Fruit fly (Drosophila melanogaster) whole organism, embryonic: Measurements from ENCODE around the gene PLCXD.

Experiments
- Aef1 ChIP-seq: fragments of 200-800 bp; sonication (Bioruptor generic); IDR thresholded peaks from 3 replicates; pipeline ENCODE4 v1.3.6; 2022; ENCODE audit warnings: missing biosample characterization, missing genetic modification characterization
- Atf3 ChIP-seq: fragments of 200-800 bp; sonication (Bioruptor generic); optimal IDR thresholded peaks from 3 replicates; lab custom pipeline; 2016; ENCODE audit warnings: missing biosample characterization, missing genetic modification characterization
- Awh ChIP-seq: fragments of 200-800 bp; sonication (Bioruptor generic); IDR thresholded peaks from 2 replicates; pipeline ENCODE4, ENCODE4 v1.3.6; 2022; ENCODE audit warnings: missing biosample characterization, missing genetic modification characterization
- B-H1 ChIP-seq: fragments of 200-800 bp; sonication (Bioruptor generic); IDR thresholded peaks from 3 replicates; pipeline ENCODE4 v1.3.6; 2022; ENCODE audit warnings: missing biosample characterization, missing genetic modification characterization
- CG10462 ChIP-seq: fragments of 200-800 bp; sonication (Bioruptor generic); optimal IDR thresholded peaks from 2 replicates; lab custom pipeline; 2016; ENCODE audit warnings: missing biosample characterization, missing genetic modification characterization
- CG12942 ChIP-seq: fragments of 200-800 bp; sonication (Bioruptor generic); optimal IDR thresholded peaks from 3 replicates; lab custom pipeline; 2016; ENCODE audit warnings: missing biosample characterization, missing genetic modification characterization
- CG14014 ChIP-seq: fragments of 200-800 bp; sonication (Bioruptor generic); IDR thresholded peaks from 2 replicates; pipeline ENCODE4 v1.3.6; 2022; ENCODE audit warnings: missing biosample characterization, missing genetic modification characterization
- CG15073 ChIP-seq: fragments of 200-800 bp; sonication (Bioruptor generic); optimal IDR thresholded peaks from 2 replicates; lab custom pipeline; 2016; ENCODE audit warnings: missing biosample characterization, missing genetic modification characterization
- CG16863 ChIP-seq: fragments of 200-800 bp; sonication (Bioruptor generic); optimal IDR thresholded peaks from 3 replicates; lab custom pipeline; 2016; ENCODE audit warnings: missing biosample characterization, missing genetic modification characterization
- CG18476 ChIP-seq: fragments of 200-800 bp; sonication (Bioruptor generic); optimal IDR thresholded peaks from 2 replicates; lab custom pipeline; 2016; ENCODE audit warnings: missing biosample characterization, mild to moderate bottlenecking, missing genetic modification characterization
- CG2129 ChIP-seq: fragments of 200-800 bp; sonication (Bioruptor generic); IDR thresholded peaks from 2 replicates; pipeline ENCODE4 v1.3.6; 2022; ENCODE audit warnings: missing biosample characterization, missing genetic modification characterization; ENCODE audit not compliant: partially characterized antibody
- CG2889 ChIP-seq: fragments of 200-800 bp; sonication (Bioruptor generic); IDR thresholded peaks from 3 replicates; pipeline ENCODE4 v1.3.6; 2022; ENCODE audit warnings: missing biosample characterization, missing genetic modification characterization
- CG4424 ChIP-seq: fragments of 200-800 bp; sonication (Bioruptor generic); optimal IDR thresholded peaks from 3 replicates; lab custom pipeline; 2016; ENCODE audit warnings: missing biosample characterization, missing genetic modification characterization
- CG4617 ChIP-seq: fragments of 200-800 bp; sonication (Bioruptor generic); optimal IDR thresholded peaks from 3 replicates; lab custom pipeline; 2016; ENCODE audit warnings: missing biosample characterization, missing genetic modification characterization, borderline replicate concordance
- CG7786 ChIP-seq: fragments of 200-800 bp; sonication (Bioruptor generic); optimal IDR thresholded peaks from 2 replicates; lab custom pipeline; 2016; ENCODE audit warnings: missing biosample characterization, missing genetic modification characterization
- CG7928 ChIP-seq: fragments of 200-800 bp; sonication (Bioruptor generic); optimal IDR thresholded peaks from 2 replicates; lab custom pipeline; 2017; ENCODE audit warnings: missing biosample characterization, mild to moderate bottlenecking, missing genetic modification characterization
- CG9609 ChIP-seq: fragments of 200-800 bp; sonication (Bioruptor generic); optimal IDR thresholded peaks from 3 replicates; lab custom pipeline; 2016; ENCODE audit warnings: missing biosample characterization, missing genetic modification characterization
- Chrac-16 ChIP-seq: fragments of 200-800 bp; sonication (Bioruptor generic); optimal IDR thresholded peaks from 3 replicates; lab custom pipeline; 2016; ENCODE audit warnings: missing biosample characterization, missing genetic modification characterization
- Dek ChIP-seq: fragments of 200-800 bp; sonication (Bioruptor generic); optimal IDR thresholded peaks from 3 replicates; lab custom pipeline; 2019; ENCODE audit warnings: missing biosample characterization, mild to moderate bottlenecking, missing genetic modification characterization, moderate library complexity
- Doc2 ChIP-seq: fragments of 200-800 bp; sonication (Bioruptor generic); IDR thresholded peaks from 2 replicates; pipeline ENCODE4 v1.3.6; 2022; ENCODE audit warnings: missing biosample characterization, missing genetic modification characterization
- Drgx ChIP-seq: fragments of 200-800 bp; sonication (Bioruptor generic); IDR thresholded peaks from 2 replicates; pipeline ENCODE4 v1.3.6; 2022; ENCODE audit warnings: missing biosample characterization, missing genetic modification characterization
- Ets97D ChIP-seq: fragments of 200-800 bp; sonication (Bioruptor generic); optimal IDR thresholded peaks from 3 replicates; lab custom pipeline; 2016; ENCODE audit warnings: missing biosample characterization, missing genetic modification characterization
- Hmr ChIP-seq: fragments of 200-800 bp; sonication (Bioruptor generic); optimal IDR thresholded peaks from 3 replicates; lab custom pipeline; 2017; ENCODE audit warnings: mild to moderate bottlenecking, missing biosample characterization, missing genetic modification reagents, missing genetic modification characterization
- NFAT ChIP-seq: fragments of 200-800 bp; sonication (Bioruptor generic); IDR thresholded peaks from 2 replicates; pipeline ENCODE4 v1.3.6; 2022; ENCODE audit warnings: missing biosample characterization, missing genetic modification characterization
- Nf-YA ChIP-seq: fragments of 200-800 bp; sonication (Bioruptor generic); IDR thresholded peaks from 2 replicates; pipeline ENCODE4 v1.3.6; 2022; ENCODE audit warnings: missing biosample characterization, missing genetic modification characterization
- Rx ChIP-seq: fragments of 200-800 bp; sonication (Bioruptor generic); IDR thresholded peaks from 2 replicates; pipeline ENCODE4 v1.3.6; 2022; ENCODE audit warnings: missing biosample characterization, missing genetic modification characterization
- Xbp1 ChIP-seq: fragments of 200-800 bp; sonication (Bioruptor generic); optimal IDR thresholded peaks from 3 replicates; lab custom pipeline; 2016; ENCODE audit warnings: missing biosample characterization, mild to moderate bottlenecking, missing genetic modification characterization
- YL-1 ChIP-seq: fragments of 200-800 bp; sonication (Bioruptor generic); optimal IDR thresholded peaks from 3 replicates; lab custom pipeline; 2017; ENCODE audit warnings: missing biosample characterization, mild to moderate bottlenecking, missing genetic modification characterization
- ase ChIP-seq: fragments of 200-800 bp; sonication (Bioruptor generic); IDR thresholded peaks from 3 replicates; pipeline ENCODE4 v1.3.6; 2022; ENCODE audit warnings: missing biosample characterization, missing genetic modification characterization
- bcd ChIP-seq: fragments of 200-800 bp; sonication (Bioruptor generic); optimal IDR thresholded peaks from 2 replicates; lab custom pipeline; 2017; ENCODE audit warnings: missing biosample characterization, mild to moderate bottlenecking, missing genetic modification characterization
- chif ChIP-seq, 2 experiments: fragments of 200-800 bp; sonication (Bioruptor generic); optimal IDR thresholded peaks; 3 replicates each; lab custom pipeline; 2016; ENCODE audit warnings: missing biosample characterization in 2 of 2, missing genetic modification characterization in 2 of 2
- crc ChIP-seq: fragments of 200-800 bp; sonication (Bioruptor generic); optimal IDR thresholded peaks from 2 replicates; lab custom pipeline; 2016; ENCODE audit warnings: missing biosample characterization, missing genetic modification characterization
- crol ChIP-seq: fragments of 200-800 bp; sonication (Bioruptor generic); IDR thresholded peaks from 2 replicates; pipeline ENCODE4 v1.3.6; 2022; ENCODE audit warnings: missing biosample characterization, missing genetic modification characterization
- dati ChIP-seq: fragments of 200-800 bp; sonication (Bioruptor generic); IDR thresholded peaks from 2 replicates; pipeline ENCODE4 v1.3.6; 2022; ENCODE audit warnings: missing biosample characterization, missing genetic modification characterization
- eve ChIP-seq, 2 experiments: fragments of >200 bp; optimal IDR thresholded peaks; 2 replicates each; lab custom pipeline; 2017; ENCODE audit warnings: missing biosample characterization in 2 of 2, missing genetic modification characterization in 2 of 2
- fd102C ChIP-seq: fragments of 200-800 bp; sonication (Bioruptor generic); optimal IDR thresholded peaks from 2 replicates; lab custom pipeline; 2018; ENCODE audit warnings: missing biosample characterization, mild to moderate bottlenecking, missing genetic modification characterization, moderate library complexity
- fru ChIP-seq: fragments of >200 bp; optimal IDR thresholded peaks from 2 replicates; lab custom pipeline; 2017
- gfzf ChIP-seq: fragments of 200-800 bp; sonication (Bioruptor generic); optimal IDR thresholded peaks from 2 replicates; lab custom pipeline; 2016; ENCODE audit warnings: missing biosample characterization, mild to moderate bottlenecking, missing genetic modification characterization, moderate library complexity
- jumu ChIP-seq: fragments of 200-800 bp; sonication (Bioruptor generic); optimal IDR thresholded peaks from 3 replicates; lab custom pipeline; 2016; ENCODE audit warnings: missing biosample characterization, missing genetic modification characterization
- kay ChIP-seq: fragments of 200-800 bp; sonication (Bioruptor generic); optimal IDR thresholded peaks from 2 replicates; lab custom pipeline; 2016; ENCODE audit warnings: missing biosample characterization, missing genetic modification characterization
- nau ChIP-seq: fragments of 200-800 bp; sonication (Bioruptor generic); optimal IDR thresholded peaks from 3 replicates; lab custom pipeline; 2017; ENCODE audit warnings: missing biosample characterization, mild to moderate bottlenecking, missing genetic modification characterization, missing genetic modification reagents
- phol ChIP-seq: fragments of 200-800 bp; sonication (Bioruptor generic); optimal IDR thresholded peaks from 3 replicates; lab custom pipeline; 2018; ENCODE audit warnings: missing biosample characterization, mild to moderate bottlenecking, missing genetic modification characterization, moderate library complexity
- pnt ChIP-seq: fragments of 200-800 bp; sonication (Bioruptor generic); optimal IDR thresholded peaks from 3 replicates; lab custom pipeline; 2016; ENCODE audit warnings: missing biosample characterization, missing genetic modification characterization
- sens ChIP-seq: fragments of 200-800 bp; sonication (Bioruptor generic); peaks from one replicate; lab custom pipeline; 2016; ENCODE audit warnings: missing biosample characterization, missing genetic modification characterization
- sna ChIP-seq: fragments of 200-800 bp; sonication (Bioruptor generic); IDR thresholded peaks from 2 replicates; pipeline ENCODE4 v1.3.6; 2022; ENCODE audit warnings: missing biosample characterization, missing genetic modification characterization; ENCODE audit not compliant: partially characterized antibody
- so ChIP-seq: fragments of 200-800 bp; sonication (Bioruptor generic); IDR thresholded peaks from 3 replicates; pipeline ENCODE4 v1.3.6; 2022; ENCODE audit warnings: missing biosample characterization, missing genetic modification characterization
- stwl ChIP-seq: fragments of 200-800 bp; sonication (Bioruptor generic); optimal IDR thresholded peaks from 3 replicates; lab custom pipeline; 2018; ENCODE audit warnings: missing biosample characterization, mild to moderate bottlenecking, missing genetic modification characterization, moderate library complexity
- tup ChIP-seq: fragments of 200-800 bp; sonication (Bioruptor generic); optimal IDR thresholded peaks from 2 replicates; lab custom pipeline; 2016; ENCODE audit warnings: missing biosample characterization, mild to moderate bottlenecking, missing genetic modification characterization, moderate library complexity
- tx ChIP-seq: fragments of 200-800 bp; sonication (Bioruptor generic); optimal IDR thresholded peaks from 2 replicates; lab custom pipeline; 2016; ENCODE audit warnings: missing biosample characterization, missing genetic modification characterization
- usp ChIP-seq: fragments of >200 bp; optimal IDR thresholded peaks from 2 replicates; lab custom pipeline; 2017; ENCODE audit warnings: missing biosample characterization, missing genetic modification characterization
- vvl ChIP-seq: fragments of 200-800 bp; sonication (Bioruptor generic); IDR thresholded peaks from 2 replicates; pipeline ENCODE4 v1.3.6; 2022; ENCODE audit warnings: missing biosample characterization, missing genetic modification characterization
- wdn ChIP-seq: fragments of 200-800 bp; sonication (Bioruptor generic); IDR thresholded peaks from 2 replicates; pipeline ENCODE4 v1.3.6; 2022; ENCODE audit warnings: missing biosample characterization, missing genetic modification characterization
- z ChIP-seq: fragments of 200-800 bp; sonication (Bioruptor generic); IDR thresholded peaks from 3 replicates; pipeline ENCODE4 v1.3.6; 2022; ENCODE audit warnings: missing biosample characterization, missing genetic modification characterization

Gene PLCXD

dm6 chr2L:12021193-12021592 lies 28.0 kb upstream of the PLCXD start (continued):
- no peak for TF ChIP-seq gfzf (GFP tag; lab: Kevin White, UChicago)
- TF ChIP-seq Rx (GFP tag; lab: Robert Waterston, UW) = no peak
- no peak for TF ChIP-seq sna (GFP tag; lab: Robert Waterston, UW)
- no peak for TF ChIP-seq Drgx (GFP tag; lab: Robert Waterston, UW)
- no peak for TF ChIP-seq CG2889 (GFP tag; lab: Robert Waterston, UW)
- TF ChIP-seq vvl (GFP tag; lab: Robert Waterston, UW) = peak; percentile 45
- TF ChIP-seq CG16863 (GFP tag; lab: Kevin White, UChicago) = peak; percentile 37
- no peak for TF ChIP-seq jumu (GFP tag; lab: Kevin White, UChicago)
- no peak for TF ChIP-seq pnt
- peak; percentile 68 for TF ChIP-seq Dek
- TF ChIP-seq phol (tag; lab: Kevin White, UChicago) = no peak
- TF ChIP-seq so (GFP tag; lab: Robert Waterston, UW) = peak; percentile 7; the same call in 2 of the 3 replicates
- TF ChIP-seq chif (GFP tag; optimal IDR thresholded peaks at IDR 0.05; lab: Kevin White, UChicago) = peak; percentile 7 to 40
- TF ChIP-seq CG4424 (GFP tag; lab: Kevin White, UChicago) = no peak
- peak; percentile 11 for TF ChIP-seq YL-1 (GFP tag; lab: Kevin White, UChicago)
- TF ChIP-seq Chrac-16 (GFP tag; lab: Kevin White, UChicago) = no peak
- no peak for TF ChIP-seq Atf3 (GFP tag; lab: Kevin White, UChicago)
- peak; percentile 62 for TF ChIP-seq CG12942
- TF ChIP-seq Nf-YA (GFP tag; lab: Robert Waterston, UW) = no peak
- peak; percentile 56 for TF ChIP-seq CG18476 (GFP tag; lab: Kevin White, UChicago)
- TF ChIP-seq bcd (GFP tag; lab: Kevin White, UChicago) = peak; percentile 34
- TF ChIP-seq fru = no peak
- TF ChIP-seq usp (GFP tag; lab: Kevin White, UChicago) = no peak
- no peak for TF ChIP-seq dati
- no peak for TF ChIP-seq nau (GFP tag; lab: Kevin White, UChicago)
- TF ChIP-seq CG9609 (GFP tag; lab: Kevin White, UChicago) = peak; percentile 9
- TF ChIP-seq B-H1 = peak; percentile 11; the same call in 1 of the 3 replicates
- no peak for TF ChIP-seq Aef1
- TF ChIP-seq fd102C = peak; percentile 19
- TF ChIP-seq stwl = no peak
- peak; percentile 56 for TF ChIP-seq CG10462 (GFP tag; lab: Kevin White, UChicago)
- TF ChIP-seq Xbp1 = no peak
- no peak for TF ChIP-seq crc (GFP tag; lab: Kevin White, UChicago)
- TF ChIP-seq Hmr (GFP tag; lab: Kevin White, UChicago) = peak; percentile 89
- TF ChIP-seq CG15073 (GFP tag; lab: Kevin White, UChicago) = peak; percentile 19
- TF ChIP-seq Ets97D (GFP tag; lab: Kevin White, UChicago) = no peak
- no peak for TF ChIP-seq Doc2 (GFP tag; lab: Robert Waterston, UW)
- no peak for TF ChIP-seq CG7786
- no peak for TF ChIP-seq NFAT (GFP tag; lab: Robert Waterston, UW)
- TF ChIP-seq kay = peak; percentile 35
- TF ChIP-seq eve (GFP tag; optimal IDR thresholded peaks at IDR 0.05; lab: Kevin White, UChicago) = no peak
- no peak; the same call in 1 of the 2 replicates for TF ChIP-seq wdn (GFP tag; lab: Robert Waterston, UW)
- TF ChIP-seq Awh (GFP tag; lab: Robert Waterston, UW) = 0 out of 2 replicates have a peak, but pooled peaks have one; percentile 19
- TF ChIP-seq z (GFP tag; lab: Robert Waterston, UW) = 0 out of 3 replicates have a peak, but pooled peaks have one; percentile 27
- TF ChIP-seq crol = no peak
- TF ChIP-seq CG2129 (GFP tag; lab: Robert Waterston, UW) = no peak
- TF ChIP-seq ase = no peak
- TF ChIP-seq CG7928 (GFP tag; lab: Kevin White, UChicago) = no peak
- TF ChIP-seq tup = peak; percentile 70
- peak; percentile 60; the same call in 1 of the 2 replicates for TF ChIP-seq CG14014 (GFP tag; lab: Robert Waterston, UW)
- no peak for TF ChIP-seq CG4617 (GFP tag; lab: Kevin White, UChicago)
- no peak for TF ChIP-seq tx
- TF ChIP-seq sens (GFP tag; lab: Kevin White, UChicago) = peak; percentile 96
